Worm (Caenorhabditis elegans) whole organism, L4/young adult: ENCODE data around the gene pei-2.

Experiments
- W03F9.2 ChIP-seq: fragments of 150-350 bp; optimal IDR thresholded peaks from 2 replicates; lab custom pipeline; 2014; ENCODE audit warnings: missing biosample characterization, missing genetic modification characterization
- dao-5 ChIP-seq: sonication (generic microtip); optimal IDR thresholded peaks from 2 replicates; lab custom pipeline; 2016; ENCODE audit warnings: missing genotype, missing genetic modification characterization, moderate library complexity, missing compliant biosample characterization
- him-1 ChIP-seq: sonication (generic microtip); optimal IDR thresholded peaks from 2 replicates; lab custom pipeline; 2016; ENCODE audit warnings: missing genotype, missing genetic modification reagents, missing genetic modification characterization, missing compliant biosample characterization

DNA sequence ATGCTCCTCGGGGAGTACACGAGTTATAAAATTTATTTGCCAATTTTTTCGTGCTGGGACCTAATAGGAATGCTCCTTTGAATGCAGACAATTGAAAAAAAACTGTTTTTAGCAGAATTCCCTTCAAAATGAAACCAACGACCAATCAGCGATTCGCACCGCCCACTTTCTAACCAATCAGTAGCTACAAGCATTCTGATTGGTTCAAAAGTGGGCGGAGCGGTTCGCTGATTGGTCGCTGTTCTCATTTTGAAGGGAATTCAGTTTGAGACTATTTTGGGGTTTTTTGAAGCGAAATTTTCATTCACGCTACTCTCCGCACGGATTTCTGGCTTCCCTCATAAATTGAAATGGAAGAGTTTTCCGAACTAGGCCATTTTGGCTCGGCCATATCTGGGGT lies 40.1 kb downstream of the pei-2 start:
- TF ChIP-seq dao-5 (tag; lab: Kevin White, UChicago) (no peak), him-1 (no peak), W03F9.2 (tag; lab: Kevin White, UChicago) (no peak)
